Fruit fly (Drosophila melanogaster) whole organism, embryonic: Measurements from ENCODE around the gene bb8.
A peak's percentile ranks its signal among the peaks of the same experiment; 100 is the strongest.

ENCODE experiments used
- C15 ChIP-seq: fragments of 200-800 bp; sonication (Bioruptor generic); IDR thresholded peaks from 3 replicates; pipeline ENCODE4 v1.3.6; 2022; ENCODE audit warnings: missing biosample characterization, missing genetic modification characterization
- CG10267 ChIP-seq: fragments of 200-800 bp; sonication (Bioruptor generic); optimal IDR thresholded peaks from 2 replicates; lab custom pipeline; 2018; ENCODE audit warnings: missing biosample characterization, mild to moderate bottlenecking, missing genetic modification characterization, moderate library complexity
- CG10462 ChIP-seq: fragments of 200-800 bp; sonication (Bioruptor generic); optimal IDR thresholded peaks from 2 replicates; lab custom pipeline; 2016; ENCODE audit warnings: missing biosample characterization, missing genetic modification characterization
- CG10565 ChIP-seq: fragments of 200-800 bp; sonication (Bioruptor generic); optimal IDR thresholded peaks from 3 replicates; lab custom pipeline; 2016; ENCODE audit warnings: missing biosample characterization, mild to moderate bottlenecking, missing genetic modification characterization
- CG10979 ChIP-seq: fragments of 200-800 bp; sonication (Bioruptor generic); optimal IDR thresholded peaks from 2 replicates; lab custom pipeline; 2018; ENCODE audit warnings: missing biosample characterization, mild to moderate bottlenecking, missing genetic modification characterization, moderate library complexity
- CG11504 ChIP-seq: fragments of 200-800 bp; sonication (Bioruptor generic); optimal IDR thresholded peaks from 3 replicates; lab custom pipeline; 2019; ENCODE audit warnings: missing biosample characterization, mild to moderate bottlenecking, missing genetic modification characterization, moderate library complexity
- CG12104 ChIP-seq: fragments of 200-800 bp; sonication (Bioruptor generic); optimal IDR thresholded peaks from 3 replicates; lab custom pipeline; 2016; ENCODE audit warnings: missing biosample characterization, missing genetic modification characterization
- CG1233 ChIP-seq: fragments of 200-800 bp; sonication (Bioruptor generic); optimal IDR thresholded peaks from 4 replicates; lab custom pipeline; 2018; ENCODE audit warnings: missing biosample characterization, mild to moderate bottlenecking, missing genetic modification characterization
- CG15011 ChIP-seq: fragments of 200-800 bp; sonication (Bioruptor generic); optimal IDR thresholded peaks from 3 replicates; lab custom pipeline; 2018; ENCODE audit warnings: missing biosample characterization, mild to moderate bottlenecking, missing genetic modification characterization
- CG15479 ChIP-seq: fragments of 200-800 bp; sonication (Bioruptor generic); optimal IDR thresholded peaks from 3 replicates; lab custom pipeline; 2019; ENCODE audit warnings: missing biosample characterization, mild to moderate bottlenecking, missing genetic modification characterization, moderate library complexity
- CG1647 ChIP-seq: fragments of 200-800 bp; sonication (Bioruptor generic); optimal IDR thresholded peaks from 3 replicates; lab custom pipeline; 2016; ENCODE audit warnings: missing biosample characterization, missing genetic modification characterization
- CG16813 ChIP-seq: fragments of 200-800 bp; sonication (Bioruptor generic); IDR thresholded peaks from 3 replicates; pipeline ENCODE4 v1.3.6; 2022; ENCODE audit warnings: missing biosample characterization, missing genetic modification characterization; ENCODE audit not compliant: partially characterized antibody
- CG17359 ChIP-seq: fragments of 200-800 bp; sonication (Bioruptor generic); optimal IDR thresholded peaks from 3 replicates; lab custom pipeline; 2018; ENCODE audit warnings: missing biosample characterization, mild to moderate bottlenecking, missing genetic modification characterization, moderate library complexity
- CG17912 ChIP-seq: fragments of 200-800 bp; sonication (Bioruptor generic); optimal IDR thresholded peaks from 2 replicates; lab custom pipeline; 2018; ENCODE audit warnings: missing biosample characterization, mild to moderate bottlenecking, missing genetic modification characterization
- CG1832 ChIP-seq: fragments of 200-800 bp; sonication (Bioruptor generic); optimal IDR thresholded peaks from 2 replicates; lab custom pipeline; 2017; ENCODE audit warnings: missing biosample characterization, mild to moderate bottlenecking, missing genetic modification characterization, inconsistent platforms
- CG18619 ChIP-seq: fragments of 200-800 bp; sonication (Bioruptor generic); optimal IDR thresholded peaks from 3 replicates; lab custom pipeline; 2017; ENCODE audit warnings: missing biosample characterization, mild to moderate bottlenecking, missing genetic modification characterization
- CG2129 ChIP-seq: fragments of 200-800 bp; sonication (Bioruptor generic); IDR thresholded peaks from 2 replicates; pipeline ENCODE4 v1.3.6; 2022; ENCODE audit warnings: missing biosample characterization, missing genetic modification characterization; ENCODE audit not compliant: partially characterized antibody
- CG2202 ChIP-seq: fragments of 200-800 bp; sonication (Bioruptor generic); optimal IDR thresholded peaks from 2 replicates; lab custom pipeline; 2018; ENCODE audit warnings: missing biosample characterization, mild to moderate bottlenecking, missing genetic modification characterization
- CG3281 ChIP-seq: fragments of 200-800 bp; sonication (Bioruptor generic); optimal IDR thresholded peaks from 3 replicates; lab custom pipeline; 2017; ENCODE audit warnings: missing biosample characterization, mild to moderate bottlenecking, missing genetic modification characterization
- CG34224 ChIP-seq: fragments of 200-800 bp; sonication (Bioruptor generic); IDR thresholded peaks from 3 replicates; pipeline ENCODE4 v1.3.6; 2022; ENCODE audit warnings: missing biosample characterization, missing genetic modification characterization; ENCODE audit not compliant: partially characterized antibody
- CG5180 ChIP-seq: fragments of 200-800 bp; sonication (Bioruptor generic); optimal IDR thresholded peaks from 3 replicates; lab custom pipeline; 2017; ENCODE audit warnings: missing biosample characterization, missing genetic modification characterization, mild to moderate bottlenecking, moderate library complexity, missing genetic modification reagents
- CG6689 ChIP-seq: fragments of 200-800 bp; sonication (Bioruptor generic); IDR thresholded peaks from 2 replicates; pipeline ENCODE4 v1.3.6; 2022; ENCODE audit warnings: missing biosample characterization, missing genetic modification characterization
- CG8388 ChIP-seq: fragments of 200-800 bp; sonication (Bioruptor generic); optimal IDR thresholded peaks from 2 replicates; lab custom pipeline; 2019; ENCODE audit warnings: missing biosample characterization, mild to moderate bottlenecking, missing genetic modification characterization, moderate library complexity
- Deaf1 ChIP-seq: fragments of 200-800 bp; optimal IDR thresholded peaks from 3 replicates; lab custom pipeline; 2019; ENCODE audit warnings: missing biosample characterization, mild to moderate bottlenecking, missing genetic modification characterization, moderate library complexity
- E2f2 ChIP-seq: fragments of 200-800 bp; sonication (Bioruptor generic); IDR thresholded peaks from 2 replicates; pipeline ENCODE4 v1.3.6; 2022; ENCODE audit warnings: missing biosample characterization, missing genetic modification characterization
- Fer2 ChIP-seq: fragments of 200-800 bp; sonication (Bioruptor generic); optimal IDR thresholded peaks from 2 replicates; lab custom pipeline; 2018; ENCODE audit warnings: missing biosample characterization, mild to moderate bottlenecking, missing genetic modification characterization, moderate library complexity
- Hr3 ChIP-seq: fragments of 200-800 bp; sonication (Bioruptor generic); optimal IDR thresholded peaks from 3 replicates; lab custom pipeline; 2016; ENCODE audit warnings: missing biosample characterization, missing genetic modification characterization
- MBD-R2 ChIP-seq: fragments of 200-800 bp; sonication (Bioruptor generic); IDR thresholded peaks from 2 replicates; pipeline ENCODE4 v1.3.6; 2022; ENCODE audit warnings: missing biosample characterization, missing genetic modification characterization
- Mes4 ChIP-seq: fragments of 200-800 bp; sonication (Bioruptor generic); optimal IDR thresholded peaks from 2 replicates; lab custom pipeline; 2016; ENCODE audit warnings: missing biosample characterization, missing genetic modification characterization
- Mrtf ChIP-seq: fragments of 200-800 bp; sonication (Bioruptor generic); IDR thresholded peaks from 3 replicates; pipeline ENCODE4 v1.3.6; 2022; ENCODE audit warnings: missing biosample characterization, missing genetic modification characterization
- Nf-YC ChIP-seq: fragments of 200-800 bp; optimal IDR thresholded peaks from 3 replicates; lab custom pipeline; 2019; ENCODE audit warnings: missing biosample characterization, mild to moderate bottlenecking, missing genetic modification characterization, moderate library complexity
- Oaz ChIP-seq: fragments of 200-800 bp; sonication (Bioruptor generic); IDR thresholded peaks from 2 replicates; pipeline ENCODE4 v1.3.6; 2022; ENCODE audit warnings: missing biosample characterization, missing genetic modification characterization
- Oli ChIP-seq: fragments of 200-800 bp; sonication (Bioruptor generic); optimal IDR thresholded peaks from 2 replicates; lab custom pipeline; 2018; ENCODE audit warnings: missing biosample characterization, mild to moderate bottlenecking, missing genetic modification characterization, moderate library complexity
- Ptx1 ChIP-seq: fragments of 200-800 bp; sonication (Bioruptor generic); IDR thresholded peaks from 2 replicates; pipeline ENCODE4 v1.3.6; 2022; ENCODE audit warnings: missing biosample characterization, missing genetic modification characterization
- Side ChIP-seq: fragments of 200-800 bp; sonication (Bioruptor generic); optimal IDR thresholded peaks from 2 replicates; lab custom pipeline; 2016; ENCODE audit warnings: missing biosample characterization, missing genetic modification characterization
- Sin3A ChIP-seq: fragments of >200 bp; optimal IDR thresholded peaks from 2 replicates; lab custom pipeline; 2018
- Six4 ChIP-seq: fragments of 200-800 bp; sonication (Bioruptor generic); optimal IDR thresholded peaks from 2 replicates; lab custom pipeline; 2016; ENCODE audit warnings: missing biosample characterization, missing genetic modification characterization
- Xrp1 ChIP-seq: fragments of 200-800 bp; sonication (Bioruptor generic); IDR thresholded peaks from 2 replicates; pipeline ENCODE4 v1.3.6; 2022; ENCODE audit warnings: missing biosample characterization, missing genetic modification characterization
- amos ChIP-seq: fragments of 200-800 bp; sonication (Bioruptor generic); IDR thresholded peaks from 2 replicates; pipeline ENCODE4 v1.3.6; 2022; ENCODE audit warnings: missing biosample characterization, missing genetic modification characterization; ENCODE audit not compliant: partially characterized antibody
- dan ChIP-seq: fragments of 200-800 bp; sonication (Bioruptor generic); IDR thresholded peaks from 2 replicates; pipeline ENCODE4 v1.3.6; 2022; ENCODE audit warnings: missing biosample characterization, missing genetic modification characterization
- fd96Cb ChIP-seq: fragments of 200-800 bp; sonication (Bioruptor generic); optimal IDR thresholded peaks from 2 replicates; lab custom pipeline; 2018; ENCODE audit warnings: missing biosample characterization, mild to moderate bottlenecking, missing genetic modification characterization, moderate library complexity
- hkb ChIP-seq, 2 experiments: fragments of 200-800 bp in 1 of 2; fragments of >200 bp in 1 of 2; sonication (Bioruptor generic) in 1 of 2; IDR thresholded peaks in 1 of 2; optimal IDR thresholded peaks in 1 of 2; 2 replicates each; pipeline versions ENCODE4 v1.3.6 to Lab custom; 2017 to 2022; ENCODE audit warnings: missing biosample characterization in 1 of 2, missing genetic modification characterization in 1 of 2
- kah ChIP-seq: fragments of 200-800 bp; sonication (Bioruptor generic); optimal IDR thresholded peaks from 2 replicates; lab custom pipeline; 2018; ENCODE audit warnings: missing biosample characterization, mild to moderate bottlenecking, missing genetic modification characterization
- org-1 ChIP-seq: fragments of 200-800 bp; sonication (Bioruptor generic); optimal IDR thresholded peaks from 2 replicates; lab custom pipeline; 2017; ENCODE audit warnings: missing biosample characterization, missing genetic modification characterization
- pita ChIP-seq: fragments of 200-800 bp; sonication (Bioruptor generic); optimal IDR thresholded peaks from 2 replicates; lab custom pipeline; 2017; ENCODE audit warnings: missing biosample characterization, mild to moderate bottlenecking, missing genetic modification characterization
- sim ChIP-seq: fragments of 200-800 bp; sonication (Bioruptor generic); IDR thresholded peaks from 2 replicates; pipeline ENCODE4 v1.3.6; 2022; ENCODE audit warnings: missing biosample characterization, missing genetic modification characterization
- vfl ChIP-seq: fragments of 200-800 bp; sonication (Bioruptor generic); optimal IDR thresholded peaks from 2 replicates; lab custom pipeline; 2016; ENCODE audit warnings: missing biosample characterization, missing genetic modification characterization
- wdn ChIP-seq: fragments of 200-800 bp; sonication (Bioruptor generic); IDR thresholded peaks from 2 replicates; pipeline ENCODE4 v1.3.6; 2022; ENCODE audit warnings: missing biosample characterization, missing genetic modification characterization
- wek ChIP-seq: fragments of 200-800 bp; sonication (Bioruptor generic); optimal IDR thresholded peaks from 3 replicates; lab custom pipeline; 2018; ENCODE audit warnings: missing biosample characterization, mild to moderate bottlenecking, missing genetic modification characterization, moderate library complexity

bb8 gene

DNA sequence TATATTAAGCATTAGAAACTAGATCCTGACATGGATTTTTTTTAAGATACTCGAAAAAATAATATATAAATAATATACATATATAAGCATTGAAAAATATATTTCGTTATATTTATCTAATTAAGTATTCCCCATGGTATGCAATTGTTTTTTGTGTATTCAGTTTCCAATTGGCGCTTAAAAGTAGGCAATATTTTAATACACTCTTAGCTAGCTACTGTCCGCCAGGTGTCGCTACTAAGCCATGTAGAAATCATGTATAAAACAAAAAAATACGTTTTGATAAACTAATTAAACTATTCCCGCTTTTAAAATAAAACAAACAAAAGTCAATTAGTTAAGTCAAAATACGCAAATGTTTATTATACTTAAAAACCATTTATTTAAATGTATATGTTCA, 41.3 kb upstream of the bb8 start (continued):
- TF ChIP-seq CG17359 = peak; percentile 63
- peak; percentile 68 for TF ChIP-seq kah (GFP tag; lab: Kevin White, UChicago)
- peak; percentile 51 for TF ChIP-seq CG11504
- peak; percentile 1 for TF ChIP-seq CG1647 (GFP tag; lab: Kevin White, UChicago)
- 0 out of 3 replicates have a peak, but pooled peaks have one; percentile 51 for TF ChIP-seq C15 (GFP tag; lab: Robert Waterston, UW)
- 0 out of 2 replicates have a peak, but pooled peaks have one; percentile 14 for TF ChIP-seq wdn (GFP tag; lab: Robert Waterston, UW)
- peak; percentile 14 for TF ChIP-seq Deaf1
- peak; percentile 21 for TF ChIP-seq CG5180 (GFP tag; lab: Kevin White, UChicago)
- TF ChIP-seq Xrp1 (GFP tag; lab: Robert Waterston, UW) = peak; percentile 75
- TF ChIP-seq CG10979 (tag; lab: Kevin White, UChicago) = peak; percentile 63
- peak; percentile 7 for TF ChIP-seq Oli (tag; lab: Kevin White, UChicago)
- TF ChIP-seq fd96Cb (tag; lab: Kevin White, UChicago) = peak; percentile 35
- peak; percentile 26; the same call in 1 of the 2 replicates for TF ChIP-seq E2f2 (GFP tag; lab: Robert Waterston, UW)
- no peak for TF ChIP-seq CG1832 (GFP tag; lab: Kevin White, UChicago)
- TF ChIP-seq CG1233 (GFP tag; lab: Kevin White, UChicago) = peak; percentile 68
- no peak for TF ChIP-seq CG15011
- peak; percentile 71 for TF ChIP-seq CG10267
- peak; percentile 50 for TF ChIP-seq CG18619 (GFP tag; lab: Kevin White, UChicago)
- peak; percentile 19 for TF ChIP-seq Side
- TF ChIP-seq Nf-YC (tag; lab: Kevin White, UChicago) = peak; percentile 49

DNA sequence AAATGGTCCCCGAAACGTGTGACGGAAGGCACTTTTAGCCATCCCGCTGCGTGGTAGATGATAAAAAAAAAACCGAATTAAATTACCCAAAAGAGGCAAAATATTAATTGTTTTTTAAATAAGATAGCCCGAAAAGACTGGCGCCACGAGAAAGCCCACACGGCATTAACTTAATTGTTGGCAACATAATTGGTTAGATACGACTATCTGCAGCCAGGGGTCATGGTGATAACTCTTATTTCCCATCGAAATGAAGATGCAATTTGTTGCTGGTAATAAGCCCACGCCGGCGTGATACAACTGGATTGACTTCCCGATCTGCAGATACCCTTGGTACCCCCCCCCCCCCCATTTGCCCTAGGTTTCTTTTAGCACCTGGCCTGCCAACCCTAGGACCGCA, 37.7 kb upstream of the bb8 start:
- TF ChIP-seq vfl (GFP tag; lab: Kevin White, UChicago) (no peak), Mrtf (GFP tag; lab: Robert Waterston, UW) (no peak), CG10462 (no peak), CG8388 (GFP tag; lab: Kevin White, UChicago) (no peak), amos (no peak), Ptx1 (GFP tag; lab: Robert Waterston, UW) (no peak), wek (no peak), Fer2 (tag; lab: Kevin White, UChicago) (no peak)

DNA sequence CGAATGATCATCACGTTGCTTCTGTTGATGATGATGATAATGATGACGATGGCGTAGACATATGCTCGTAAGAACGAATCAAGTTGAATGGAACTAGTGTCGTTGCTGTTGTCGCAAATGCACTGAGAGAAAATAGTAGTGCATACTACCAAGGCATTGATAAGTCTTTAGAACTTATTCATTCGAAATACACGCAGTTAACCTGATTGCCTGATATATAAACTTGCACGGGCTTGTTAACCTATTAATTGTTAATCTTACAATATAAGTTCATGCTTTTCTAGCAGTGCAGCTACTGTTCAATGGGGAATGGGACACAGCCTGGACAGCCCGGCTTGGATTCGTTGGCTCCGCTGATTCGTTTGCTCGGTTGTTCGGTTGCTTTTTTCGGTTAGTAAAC, 36.3 kb upstream of the bb8 start:
- peak; percentile 81 for TF ChIP-seq Hr3 (GFP tag; lab: Kevin White, UChicago)
- TF ChIP-seq wdn (GFP tag; lab: Robert Waterston, UW) = peak; percentile 67
- TF ChIP-seq CG6689 (GFP tag; lab: Robert Waterston, UW) = peak; percentile 80
- TF ChIP-seq pita (GFP tag; lab: Kevin White, UChicago) = no peak
- peak; percentile 45; the same call in 1 of the 2 replicates for TF ChIP-seq MBD-R2 (GFP tag; lab: Robert Waterston, UW)
- TF ChIP-seq dan (GFP tag; lab: Robert Waterston, UW) = peak; percentile 65
- peak; percentile 60 for TF ChIP-seq CG12104 (GFP tag; lab: Kevin White, UChicago)
- no peak for TF ChIP-seq Sin3A (lab: Kevin White, UChicago)
- no peak for TF ChIP-seq CG17912 (GFP tag; lab: Kevin White, UChicago)
- TF ChIP-seq Six4 (GFP tag; lab: Kevin White, UChicago) = peak; percentile 81
- peak; percentile 72 for TF ChIP-seq CG3281 (GFP tag; lab: Kevin White, UChicago)
- no peak for TF ChIP-seq CG15479 (GFP tag; lab: Kevin White, UChicago)
- peak; percentile 84 for TF ChIP-seq sim
- TF ChIP-seq Mes4 (GFP tag; lab: Kevin White, UChicago) = peak; percentile 79
- TF ChIP-seq org-1 (GFP tag; lab: Kevin White, UChicago) = peak; percentile 85
- no peak for TF ChIP-seq CG16813 (GFP tag; lab: Robert Waterston, UW)
- TF ChIP-seq CG10565 = peak; percentile 35
- TF ChIP-seq hkb (optimal IDR thresholded peaks at IDR 0.05; lab: Kevin White, UChicago) = no peak
- TF ChIP-seq hkb (GFP tag; IDR thresholded peaks at IDR 0.05; lab: Robert Waterston, UW) = peak; percentile 82
- TF ChIP-seq Oaz (GFP tag; lab: Robert Waterston, UW) = peak; percentile 60
- peak; percentile 92 for TF ChIP-seq CG2202 (tag; lab: Kevin White, UChicago)
- no peak for TF ChIP-seq CG34224 (GFP tag; lab: Robert Waterston, UW)
- no peak for TF ChIP-seq CG2129 (GFP tag; lab: Robert Waterston, UW)
